Worm (Caenorhabditis elegans) whole organism, L2 larva: ENCODE results near the gene cyp-33D1.

Source experiments
- F13H6.1 ChIP-seq: sonication (generic microtip); optimal IDR thresholded peaks from 2 replicates; lab custom pipeline; 2016; ENCODE audit warnings: missing genetic modification characterization, missing compliant biosample characterization
- R02D3.7 ChIP-seq: fragments of 150-350 bp; optimal IDR thresholded peaks from 2 replicates; lab custom pipeline; 2014; ENCODE audit warnings: missing biosample characterization, missing genetic modification characterization
- Y55F3AM.14 ChIP-seq: fragments of 200-800 bp; sonication (Bioruptor generic); optimal IDR thresholded peaks from 2 replicates; lab custom pipeline; 2018; ENCODE audit warnings: mild to moderate bottlenecking, missing genetic modification characterization, missing compliant biosample characterization
- ZK546.5 ChIP-seq: sonication (generic microtip); optimal IDR thresholded peaks from 2 replicates; lab custom pipeline; 2017; ENCODE audit warnings: missing biosample characterization, missing genetic modification characterization
- alr-1 ChIP-seq: fragments of 150-350 bp; optimal IDR thresholded peaks from 2 replicates; lab custom pipeline; 2014; ENCODE audit warnings: missing biosample characterization, missing genetic modification characterization
- aly-2 ChIP-seq: fragments of 150-350 bp; optimal IDR thresholded peaks from 2 replicates; lab custom pipeline; 2014; ENCODE audit warnings: missing biosample characterization, missing genetic modification characterization
- ama-1 ChIP-seq: fragments of 150-350 bp; optimal IDR thresholded peaks from 2 replicates; lab custom pipeline; 2018; ENCODE audit warnings: inconsistent platforms
- ceh-16 ChIP-seq: fragments of 150-350 bp; optimal IDR thresholded peaks from 2 replicates; lab custom pipeline; 2014; ENCODE audit warnings: missing biosample characterization, missing genetic modification characterization
- ceh-82 ChIP-seq: fragments of 150-350 bp; optimal IDR thresholded peaks from 2 replicates; lab custom pipeline; 2014; ENCODE audit warnings: missing biosample characterization, missing genetic modification characterization
- crh-2 ChIP-seq: sonication (generic microtip); optimal IDR thresholded peaks from 2 replicates; lab custom pipeline; 2017; ENCODE audit warnings: missing biosample characterization, missing genetic modification characterization
- egl-27 ChIP-seq: sonication (generic microtip); optimal IDR thresholded peaks from 3 replicates; lab custom pipeline; 2017; ENCODE audit warnings: missing biosample characterization, missing genetic modification reagents, missing genetic modification characterization
- elt-1 ChIP-seq: fragments of 150-350 bp; optimal IDR thresholded peaks from 2 replicates; lab custom pipeline; 2014; ENCODE audit warnings: missing biosample characterization, missing genetic modification characterization
- elt-3 ChIP-seq: sonication (generic microtip); optimal IDR thresholded peaks from 2 replicates; lab custom pipeline; 2017; ENCODE audit warnings: missing biosample characterization, missing genetic modification characterization
- fos-1 ChIP-seq: fragments of 150-350 bp; optimal IDR thresholded peaks from 2 replicates; lab custom pipeline; 2014; ENCODE audit warnings: missing biosample characterization, missing genetic modification characterization
- gmeb-1 ChIP-seq: fragments of 150-350 bp; optimal IDR thresholded peaks from 2 replicates; lab custom pipeline; 2014; ENCODE audit warnings: missing biosample characterization, missing genetic modification characterization
- lin-11 ChIP-seq: fragments of 150-350 bp; sonication (generic microtip); optimal IDR thresholded peaks from 2 replicates; lab custom pipeline; 2014; ENCODE audit warnings: missing biosample characterization, missing genetic modification characterization, inconsistent platforms, mixed read lengths
- lin-39 ChIP-seq: fragments of 150-350 bp; optimal IDR thresholded peaks from 2 replicates; lab custom pipeline; 2014; ENCODE audit warnings: missing biosample characterization, missing genetic modification reagents, missing genetic modification characterization
- mbf-1 ChIP-seq: sonication (generic microtip); optimal IDR thresholded peaks from 2 replicates; lab custom pipeline; 2017; ENCODE audit warnings: missing biosample characterization, missing genetic modification characterization
- mdl-1 ChIP-seq, 2 experiments: fragments of 150-350 bp in 1 of 2; sonication (generic microtip) in 1 of 2; optimal IDR thresholded peaks; 2 replicates each; lab custom pipeline; 2017; ENCODE audit warnings: missing biosample characterization in 2 of 2, missing genetic modification characterization in 2 of 2
- nhr-11 ChIP-seq: fragments of 150-350 bp; optimal IDR thresholded peaks from 2 replicates; lab custom pipeline; 2014; ENCODE audit warnings: missing biosample characterization, missing genetic modification characterization
- nhr-12 ChIP-seq: fragments of 150-350 bp; optimal IDR thresholded peaks from 2 replicates; lab custom pipeline; 2014; ENCODE audit warnings: missing biosample characterization, missing genetic modification characterization
- nhr-21 ChIP-seq: fragments of 150-350 bp; optimal IDR thresholded peaks from 2 replicates; lab custom pipeline; 2014; ENCODE audit warnings: missing biosample characterization, missing genetic modification characterization
- nhr-23 ChIP-seq: fragments of 150-350 bp; optimal IDR thresholded peaks from 2 replicates; lab custom pipeline; 2014; ENCODE audit warnings: missing biosample characterization, missing genetic modification reagents, missing genetic modification characterization
- nhr-237 ChIP-seq: fragments of 150-350 bp; optimal IDR thresholded peaks from 2 replicates; lab custom pipeline; 2014; ENCODE audit warnings: missing biosample characterization, missing genetic modification characterization
- nhr-25 ChIP-seq: fragments of 150-350 bp; sonication (generic microtip); optimal IDR thresholded peaks from 3 replicates; lab custom pipeline; 2014; ENCODE audit warnings: missing biosample characterization, missing genetic modification characterization
- nhr-6 ChIP-seq: fragments of 150-350 bp; optimal IDR thresholded peaks from 2 replicates; lab custom pipeline; 2014; ENCODE audit warnings: missing biosample characterization, missing genetic modification characterization
- nhr-77 ChIP-seq: fragments of 150-350 bp; optimal IDR thresholded peaks from 2 replicates; lab custom pipeline; 2014; ENCODE audit warnings: missing biosample characterization, missing genetic modification characterization
- sem-4 ChIP-seq: fragments of 150-350 bp; optimal IDR thresholded peaks from 2 replicates; lab custom pipeline; 2014; ENCODE audit warnings: missing biosample characterization, missing genetic modification reagents, missing genetic modification characterization
- sma-9 ChIP-seq, 2 experiments: fragments of 150-350 bp in 1 of 2; sonication (generic microtip) in 1 of 2; optimal IDR thresholded peaks; 2 replicates each; lab custom pipeline; 2014 to 2016; ENCODE audit warnings: missing genetic modification characterization in 2 of 2, mild to moderate bottlenecking in 1 of 2, missing biosample characterization in 1 of 2, missing compliant biosample characterization in 1 of 2, missing genetic modification reagents in 1 of 2, moderate library complexity in 1 of 2
- unc-39 ChIP-seq: fragments of 150-350 bp; optimal IDR thresholded peaks from 2 replicates; lab custom pipeline; 2014; ENCODE audit warnings: missing biosample characterization, missing genetic modification characterization
- unc-55 ChIP-seq: fragments of 150-350 bp; sonication (generic microtip); optimal IDR thresholded peaks from 3 replicates; lab custom pipeline; 2014; ENCODE audit warnings: missing biosample characterization, missing genetic modification reagents, missing genetic modification characterization
- unc-62 ChIP-seq: fragments of 150-350 bp; optimal IDR thresholded peaks from 2 replicates; lab custom pipeline; 2014; ENCODE audit warnings: missing biosample characterization, missing genetic modification reagents, missing genetic modification characterization
- zag-1 ChIP-seq: fragments of 150-350 bp; optimal IDR thresholded peaks from 2 replicates; lab custom pipeline; 2014; ENCODE audit warnings: missing biosample characterization, missing genetic modification characterization
- ztf-1 ChIP-seq: fragments of 200-800 bp; sonication (Bioruptor generic); conservative IDR thresholded peaks from 2 replicates; pipeline ENCODE4 v1.3.6; 2022; ENCODE audit warnings: missing genetic modification characterization, missing compliant biosample characterization
- ztf-11 ChIP-seq: sonication (generic microtip); optimal IDR thresholded peaks from 2 replicates; lab custom pipeline; 2017; ENCODE audit warnings: missing biosample characterization, missing genetic modification characterization
- ztf-4 ChIP-seq: fragments of 150-350 bp; optimal IDR thresholded peaks from 2 replicates; lab custom pipeline; 2014; ENCODE audit warnings: missing biosample characterization, missing genetic modification characterization

Gene cyp-33D1

ce11 chrV:16174109-16174508 lies 1.5 kb downstream of the cyp-33D1 start:
- TF ChIP-seq alr-1 (tag; lab: Kevin White, UChicago) (no peak), F13H6.1 (no peak), fos-1 (tag; lab: Kevin White, UChicago) (peak; percentile 35), ztf-1 (no peak), ama-1 (lab: Kevin White, UChicago) (no peak)
- TF ChIP-seq, all 48 proteins: peak for 1

- TF ChIP-seq nhr-25 (tag; lab: Kevin White, UChicago) (no peak), alr-1 (tag; lab: Kevin White, UChicago) (no peak), fos-1 (tag; lab: Kevin White, UChicago) (no peak), nhr-12 (tag; lab: Kevin White, UChicago) (no peak), Y55F3AM.14 (GFP tag; lab: Kevin White, UChicago) (no peak), ztf-11 (tag; lab: Kevin White, UChicago) (no peak), nhr-6 (tag; lab: Kevin White, UChicago) (no peak), zag-1 (tag; lab: Kevin White, UChicago) (no peak), nhr-237 (tag; lab: Kevin White, UChicago) (no peak), nhr-11 (tag; lab: Kevin White, UChicago) (no peak), mbf-1 (tag; lab: Kevin White, UChicago) (no peak), ztf-1 (no peak), ZK546.5 (no peak), crh-2 (tag; lab: Kevin White, UChicago) (no peak), ceh-16 (tag; lab: Kevin White, UChicago) (no peak), aly-2 (tag; lab: Kevin White, UChicago) (no peak), nhr-77 (no peak), lin-39 (tag; lab: Kevin White, UChicago) (no peak), unc-39 (tag; lab: Kevin White, UChicago) (no peak)
Observed at ce11 chrV:16171721-16172120, 3.9 kb downstream of the cyp-33D1 start, which contains the start of gene K05D4.9. Gene K05D4.9 (minus strand): TSS chrV:16171821.

- TF ChIP-seq ztf-1 (no peak), unc-39 (tag; lab: Kevin White, UChicago) (no peak), ceh-82 (tag; lab: Kevin White, UChicago) (no peak), sma-9 (GFP tag; optimal IDR thresholded peaks at IDR 0.05; lab: Kevin White, UChicago) (no peak), sma-9 (tag; optimal IDR thresholded peaks at IDR 0.05; lab: Kevin White, UChicago) (no peak), unc-55 (GFP tag; lab: Kevin White, UChicago) (no peak), nhr-6 (tag; lab: Kevin White, UChicago) (no peak), Y55F3AM.14 (GFP tag; lab: Kevin White, UChicago) (no peak), elt-3 (no peak), fos-1 (tag; lab: Kevin White, UChicago) (no peak), zag-1 (tag; lab: Kevin White, UChicago) (no peak), egl-27 (tag; lab: Kevin White, UChicago) (no peak), gmeb-1 (tag; lab: Kevin White, UChicago) (no peak)
Observed at ce11 chrV:16169026-16169425, 6.6 kb downstream of the cyp-33D1 start, which contains the start of gene str-111. Gene str-111 (minus strand): TSS chrV:16169126.

ce11 chrV:16165936-16166335 lies 9.7 kb downstream of the cyp-33D1 start, which contains the start of gene str-108:
Gene str-108 (plus strand): TSS chrV:16166236.
- TF ChIP-seq unc-62, result no peak
- TF ChIP-seq ama-1 (lab: Kevin White, UChicago), result no peak
- TF ChIP-seq ZK546.5, result no peak
- no peak for TF ChIP-seq nhr-23 (tag; lab: Kevin White, UChicago)
- TF ChIP-seq nhr-77, result no peak
- TF ChIP-seq nhr-21 (tag; lab: Kevin White, UChicago), result no peak
- TF ChIP-seq sem-4, result no peak
- no peak for TF ChIP-seq nhr-237 (tag; lab: Kevin White, UChicago)
- TF ChIP-seq elt-1 (tag; lab: Kevin White, UChicago), result no peak
- no peak for TF ChIP-seq ztf-4 (tag; lab: Kevin White, UChicago)
- TF ChIP-seq mdl-1 (tag; optimal IDR thresholded peaks at IDR 0.05; lab: Kevin White, UChicago), result no peak
- TF ChIP-seq nhr-25 (tag; lab: Kevin White, UChicago), result no peak
- TF ChIP-seq fos-1 (tag; lab: Kevin White, UChicago), result no peak
- TF ChIP-seq nhr-6 (tag; lab: Kevin White, UChicago), result no peak
- no peak for TF ChIP-seq egl-27 (tag; lab: Kevin White, UChicago)
- TF ChIP-seq ztf-11 (tag; lab: Kevin White, UChicago), result no peak

ce11 chrV:16163719-16164118 lies 11.9 kb downstream of the cyp-33D1 start, which contains the start of gene F10A3.12:
Gene F10A3.12 (plus strand): TSS chrV:16164019.
- TF ChIP-seq mbf-1 (tag; lab: Kevin White, UChicago) (no peak), R02D3.7 (tag; lab: Kevin White, UChicago) (no peak), ztf-4 (tag; lab: Kevin White, UChicago) (no peak), elt-3 (no peak), lin-11 (tag; lab: Kevin White, UChicago) (no peak), nhr-237 (tag; lab: Kevin White, UChicago) (no peak), F13H6.1 (no peak)
